Worm (Caenorhabditis elegans): ENCODE results near the gene nhr-135.

The nhr-135 gene

DNA sequence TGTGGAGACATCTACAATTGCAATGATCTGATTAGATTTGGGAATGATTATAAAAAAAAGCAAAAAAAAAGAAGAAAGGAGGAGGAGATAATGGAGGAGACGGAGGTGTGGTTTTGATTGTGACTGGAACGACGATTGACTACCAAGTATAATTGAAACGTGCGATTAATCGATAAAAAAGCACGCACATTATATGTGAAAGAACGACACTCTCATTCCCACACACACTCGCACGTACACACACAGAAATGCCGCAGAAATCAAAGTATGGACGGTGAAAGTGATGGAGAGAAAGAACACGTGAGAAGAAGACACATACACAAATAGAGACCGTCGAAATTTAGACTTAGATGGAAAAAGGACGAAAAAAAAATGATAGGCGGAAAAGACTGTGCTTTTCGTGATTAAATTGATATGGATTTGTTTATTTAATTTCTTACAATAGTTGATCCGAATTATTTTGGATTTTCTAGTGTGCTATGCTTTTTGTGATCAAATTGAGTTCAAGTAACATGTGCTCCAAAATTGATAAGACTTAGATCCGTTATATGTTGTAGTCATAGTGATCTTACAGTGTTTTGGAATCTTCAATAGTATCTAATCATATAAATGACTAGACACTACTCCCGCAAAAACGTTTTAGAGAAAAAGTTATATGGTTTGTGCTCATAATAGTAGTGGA is at the start of gene nhr-135 (continued):
- TF ChIP-seq B0035.1 (tag; optimal IDR thresholded peaks at IDR 0.05): no peak
- no peak for TF ChIP-seq lsy-27 (tag; optimal IDR thresholded peaks at IDR 0.05; ENCODE audit: borderline replicate concordance, insufficient read depth)
- no peak for TF ChIP-seq Y95B8A.8 (GFP tag; IDR thresholded peaks at IDR 0.05)
- TF ChIP-seq ZK185.1 (tag; optimal IDR thresholded peaks at IDR 0.05; ENCODE audit: poor library complexity, severe bottlenecking): peak; percentile 38
- TF ChIP-seq nfya-2 (GFP tag; IDR thresholded peaks at IDR 0.05): no peak
- no peak for TF ChIP-seq egrh-3 (GFP tag; IDR thresholded peaks at IDR 0.05)
- no peak for TF ChIP-seq ceh-27 (GFP tag; optimal IDR thresholded peaks at IDR 0.05)
- no peak for TF ChIP-seq let-526 (GFP tag; IDR thresholded peaks at IDR 0.05)
- no peak for TF ChIP-seq bed-1 (GFP tag; IDR thresholded peaks at IDR 0.05)
- TF ChIP-seq nfya-1 (tag; optimal IDR thresholded peaks at IDR 0.05; ENCODE audit: borderline replicate concordance, insufficient read depth): no peak
- peak; percentile 3 for TF ChIP-seq K12H6.12 (tag; optimal IDR thresholded peaks at IDR 0.05)
- TF ChIP-seq fkh-3 (tag; optimal IDR thresholded peaks at IDR 0.05): no peak
- TF ChIP-seq athp-1 (tag; optimal IDR thresholded peaks at IDR 0.05): no peak
- peak; percentile 48 for TF ChIP-seq F22D6.2 (tag; optimal IDR thresholded peaks at IDR 0.05)
- TF ChIP-seq Y56A3A.18 (GFP tag; IDR thresholded peaks at IDR 0.05): no peak
- TF ChIP-seq rec-8 (tag; optimal IDR thresholded peaks at IDR 0.05): no peak
- TF ChIP-seq T26A5.8 (tag; optimal IDR thresholded peaks at IDR 0.05): no peak
- TF ChIP-seq Y67H2A.10 (GFP tag; conservative IDR thresholded peaks at IDR 0.05): no peak
- TF ChIP-seq C06A6.2 (GFP tag; conservative IDR thresholded peaks at IDR 0.05): no peak; the same call in 1 of the 2 replicates
- TF ChIP-seq hrde-1 (tag; optimal IDR thresholded peaks at IDR 0.05; ENCODE audit: borderline replicate concordance): no peak
- TF ChIP-seq rpc-1 (optimal IDR thresholded peaks at IDR 0.05): no peak
- TF ChIP-seq rpc-1 (tag; optimal IDR thresholded peaks at IDR 0.05): no peak
- TF ChIP-seq cebp-2 (GFP tag; IDR thresholded peaks at IDR 0.05): no peak
- TF ChIP-seq madf-6 (GFP tag; IDR thresholded peaks at IDR 0.05): no peak
- peak; percentile 44 for TF ChIP-seq dox-1 (GFP tag; IDR thresholded peaks at IDR 0.05)
- no peak for TF ChIP-seq Y79H2A.3 (GFP tag; conservative IDR thresholded peaks at IDR 0.05)
- TF ChIP-seq mes-4 (tag; optimal IDR thresholded peaks at IDR 0.05): no peak
- TF ChIP-seq tlf-1 (GFP tag; optimal IDR thresholded peaks at IDR 0.05): no peak
- no peak for TF ChIP-seq aptf-2 (GFP tag; conservative IDR thresholded peaks at IDR 0.05)
- no peak for TF ChIP-seq nhr-120 (GFP tag; IDR thresholded peaks at IDR 0.05)
- TF ChIP-seq ets-4 (GFP tag; optimal IDR thresholded peaks at IDR 0.05): no peak

DNA sequence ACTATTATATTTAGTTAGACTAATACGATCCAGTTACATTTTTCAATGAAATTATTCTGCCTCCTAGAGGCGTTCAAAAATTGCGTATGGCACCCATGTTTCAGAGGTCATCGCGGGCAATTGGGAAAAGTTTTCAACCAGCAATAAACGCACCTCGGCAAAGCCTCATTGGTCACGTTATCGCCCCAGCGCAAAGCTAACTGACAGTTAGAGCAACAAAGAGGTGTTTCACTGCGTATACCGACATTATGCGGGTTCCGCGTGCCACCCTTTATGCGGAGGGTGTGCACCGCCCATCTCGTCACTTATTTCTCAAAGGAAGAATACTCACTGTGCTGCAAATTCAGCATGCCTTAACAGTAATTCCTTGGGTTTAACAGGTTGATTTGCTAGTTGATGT is 49.1 kb upstream of the nhr-135 start:
- TF ChIP-seq F33H1.4 (GFP tag; IDR thresholded peaks at IDR 0.05) (peak; percentile 65), hmg-20 (GFP tag; IDR thresholded peaks at IDR 0.05) (peak; percentile 47; the same call in 1 of the 2 replicates), dox-1 (GFP tag; IDR thresholded peaks at IDR 0.05) (no peak; the same call in 1 of the 2 replicates), nfyb-1 (GFP tag; IDR thresholded peaks at IDR 0.05) (peak; percentile 89), madf-6 (GFP tag; IDR thresholded peaks at IDR 0.05) (peak; percentile 85), hrde-1 (tag; optimal IDR thresholded peaks at IDR 0.05; ENCODE audit: borderline replicate concordance) (peak; percentile 9), C17E4.6 (GFP tag; IDR thresholded peaks at IDR 0.05) (0 out of 2 replicates have a peak, but pooled peaks have one; percentile 47), ztf-3 (GFP tag; optimal IDR thresholded peaks at IDR 0.05) (no peak), ceh-100 (GFP tag; IDR thresholded peaks at IDR 0.05) (0 out of 2 replicates have a peak, but pooled peaks have one; percentile 29), nhr-80 (tag; optimal IDR thresholded peaks at IDR 0.05) (peak; percentile 14), lin-40 (tag; optimal IDR thresholded peaks at IDR 0.05) (no peak), lin-35 (GFP tag; optimal IDR thresholded peaks at IDR 0.05) (no peak), hsf-1 (GFP tag; IDR thresholded peaks at IDR 0.05) (peak; percentile 72), tbp1 (GFP tag; optimal IDR thresholded peaks at IDR 0.05) (peak; percentile 76), rec-8 (tag; optimal IDR thresholded peaks at IDR 0.05) (peak in 1 of 2 experiments; percentile 3), D2030.7 (GFP tag; IDR thresholded peaks at IDR 0.05) (peak; percentile 93), snpc-1.1 (tag; optimal IDR thresholded peaks at IDR 0.05; ENCODE audit: insufficient read depth) (peak; percentile 95), Y79H2A.3 (GFP tag; conservative IDR thresholded peaks at IDR 0.05) (no peak), xnd-1 (tag; optimal IDR thresholded peaks at IDR 0.05) (peak; percentile 35), tlf-1 (GFP tag; optimal IDR thresholded peaks at IDR 0.05) (peak; percentile 46), him-1 (tag; optimal IDR thresholded peaks at IDR 0.05) (peak; percentile 95), hmg-1.2 (GFP tag; IDR thresholded peaks at IDR 0.05) (no peak; the same call in 1 of the 2 replicates)

All from whole organism, young adult.